Fruit fly (Drosophila melanogaster) Kc167 (cell line): ENCODE data around the gene Iyd.

Experiments used
- h ChIP-seq: fragments of >200 bp; optimal IDR thresholded peaks from 3 replicates; lab custom pipeline; 2018; ENCODE audit warnings: missing external identifiers
- insv ChIP-seq: fragments of >200 bp; optimal IDR thresholded peaks from 3 replicates; lab custom pipeline; 2018; ENCODE audit warnings: missing external identifiers
- ttk ChIP-seq: sonication (Bioruptor generic); optimal IDR thresholded peaks from 2 replicates; lab custom pipeline; 2017; ENCODE audit warnings: missing external identifiers

- TF ChIP-seq ttk (lab: Kevin White, UChicago) (no peak), insv (lab: Kevin White, UChicago) (no peak), h (lab: Kevin White, UChicago) (no peak)
These were observed 29.8 kb upstream of the Iyd start for dm6 chr3L:11125636-11126532.
